Fruit fly (Drosophila melanogaster) whole organism, embryonic: ENCODE data around the gene CG5180.

ENCODE experiments used
- CG11695 ChIP-seq: fragments of 200-800 bp; sonication (Bioruptor generic); IDR thresholded peaks from 3 replicates; pipeline ENCODE4 v1.3.6; 2022; ENCODE audit warnings: missing biosample characterization, missing genetic modification characterization
- CG12299 ChIP-seq: fragments of 200-800 bp; sonication (Bioruptor generic); optimal IDR thresholded peaks from 2 replicates; lab custom pipeline; 2018; ENCODE audit warnings: missing biosample characterization, mild to moderate bottlenecking, missing genetic modification characterization
- CG12769 ChIP-seq: fragments of 200-800 bp; sonication (Bioruptor generic); optimal IDR thresholded peaks from 2 replicates; lab custom pipeline; 2019; ENCODE audit warnings: missing biosample characterization, mild to moderate bottlenecking, missing genetic modification characterization, moderate library complexity
- CG12942 ChIP-seq: fragments of 200-800 bp; sonication (Bioruptor generic); optimal IDR thresholded peaks from 3 replicates; lab custom pipeline; 2016; ENCODE audit warnings: missing biosample characterization, missing genetic modification characterization
- CG16813 ChIP-seq: fragments of 200-800 bp; sonication (Bioruptor generic); IDR thresholded peaks from 3 replicates; pipeline ENCODE4 v1.3.6; 2022; ENCODE audit warnings: missing biosample characterization, missing genetic modification characterization; ENCODE audit not compliant: partially characterized antibody
- CG17802 ChIP-seq: fragments of 200-800 bp; sonication (Bioruptor generic); optimal IDR thresholded peaks from 2 replicates; lab custom pipeline; 2018; ENCODE audit warnings: missing biosample characterization, mild to moderate bottlenecking, missing genetic modification characterization, moderate library complexity
- CG3281 ChIP-seq: fragments of 200-800 bp; sonication (Bioruptor generic); optimal IDR thresholded peaks from 3 replicates; lab custom pipeline; 2017; ENCODE audit warnings: missing biosample characterization, mild to moderate bottlenecking, missing genetic modification characterization
- CG7786 ChIP-seq: fragments of 200-800 bp; sonication (Bioruptor generic); optimal IDR thresholded peaks from 2 replicates; lab custom pipeline; 2016; ENCODE audit warnings: missing biosample characterization, missing genetic modification characterization
- CG9797 ChIP-seq: fragments of 200-800 bp; sonication (Bioruptor generic); optimal IDR thresholded peaks from 3 replicates; lab custom pipeline; 2018; ENCODE audit warnings: missing biosample characterization, mild to moderate bottlenecking, missing genetic modification characterization
- Camta ChIP-seq: fragments of 200-800 bp; sonication (Bioruptor generic); optimal IDR thresholded peaks from 2 replicates; lab custom pipeline; 2016; ENCODE audit warnings: missing biosample characterization, missing genetic modification characterization
- CkIIα-i1 ChIP-seq: fragments of 200-800 bp; sonication (Bioruptor generic); IDR thresholded peaks from 2 replicates; pipeline ENCODE4 v1.3.6; 2022; ENCODE audit warnings: missing biosample characterization, missing genetic modification characterization
- Deaf1 ChIP-seq: fragments of 200-800 bp; optimal IDR thresholded peaks from 3 replicates; lab custom pipeline; 2019; ENCODE audit warnings: missing biosample characterization, mild to moderate bottlenecking, missing genetic modification characterization, moderate library complexity
- Fer2 ChIP-seq: fragments of 200-800 bp; sonication (Bioruptor generic); optimal IDR thresholded peaks from 2 replicates; lab custom pipeline; 2018; ENCODE audit warnings: missing biosample characterization, mild to moderate bottlenecking, missing genetic modification characterization, moderate library complexity
- Fer3 ChIP-seq: fragments of 200-800 bp; sonication (Bioruptor generic); optimal IDR thresholded peaks from 2 replicates; lab custom pipeline; 2018; ENCODE audit warnings: missing biosample characterization, mild to moderate bottlenecking, missing genetic modification characterization, moderate library complexity
- HLH4C ChIP-seq: fragments of 200-800 bp; sonication (Bioruptor generic); IDR thresholded peaks from 3 replicates; pipeline ENCODE4 v1.3.6; 2022; ENCODE audit warnings: missing biosample characterization, missing genetic modification characterization; ENCODE audit not compliant: partially characterized antibody
- Hr39 ChIP-seq: fragments of >200 bp; optimal IDR thresholded peaks from 2 replicates; lab custom pipeline; 2017
- Hr78 ChIP-seq, 2 experiments: fragments of 200-800 bp in 1 of 2; fragments of >200 bp in 1 of 2; sonication (Bioruptor generic) in 1 of 2; optimal IDR thresholded peaks; 2 replicates each; lab custom pipeline; 2017 to 2019; ENCODE audit warnings: missing biosample characterization in 2 of 2, missing genetic modification characterization in 2 of 2, mild to moderate bottlenecking in 1 of 2, moderate library complexity in 1 of 2
- Lhr ChIP-seq: fragments of 200-800 bp; sonication (Bioruptor generic); optimal IDR thresholded peaks from 3 replicates; lab custom pipeline; 2017; ENCODE audit warnings: mild to moderate bottlenecking, missing biosample characterization, missing genetic modification reagents, missing genetic modification characterization
- Optix ChIP-seq: fragments of 200-800 bp; sonication (Bioruptor generic); IDR thresholded peaks from 3 replicates; pipeline ENCODE4 v1.3.6; 2022; ENCODE audit warnings: missing biosample characterization, missing genetic modification characterization
- Rfx ChIP-seq: fragments of 200-800 bp; sonication (Bioruptor generic); IDR thresholded peaks from 2 replicates; pipeline ENCODE4 v1.3.6; 2022; ENCODE audit warnings: missing biosample characterization, missing genetic modification characterization
- Sry-β ChIP-seq: fragments of 200-800 bp; sonication (Bioruptor generic); optimal IDR thresholded peaks from 2 replicates; lab custom pipeline; 2018; ENCODE audit warnings: missing biosample characterization, mild to moderate bottlenecking, missing genetic modification characterization, moderate library complexity
- ab ChIP-seq: fragments of 200-800 bp; sonication (Bioruptor generic); optimal IDR thresholded peaks from 2 replicates; lab custom pipeline; 2016; ENCODE audit warnings: missing biosample characterization, missing genetic modification characterization
- bcd ChIP-seq: fragments of 200-800 bp; sonication (Bioruptor generic); optimal IDR thresholded peaks from 2 replicates; lab custom pipeline; 2017; ENCODE audit warnings: missing biosample characterization, mild to moderate bottlenecking, missing genetic modification characterization
- br ChIP-seq: fragments of >200 bp; optimal IDR thresholded peaks from 2 replicates; lab custom pipeline; 2017
- chinmo ChIP-seq: fragments of 200-800 bp; sonication (Bioruptor generic); IDR thresholded peaks from 4 replicates; pipeline ENCODE4 v1.3.6; 2022; ENCODE audit warnings: missing biosample characterization, missing genetic modification characterization; ENCODE audit not compliant: partially characterized antibody
- crol ChIP-seq: fragments of 200-800 bp; sonication (Bioruptor generic); IDR thresholded peaks from 2 replicates; pipeline ENCODE4 v1.3.6; 2022; ENCODE audit warnings: missing biosample characterization, missing genetic modification characterization
- crp ChIP-seq, 2 experiments: fragments of 200-800 bp; sonication (Bioruptor generic); optimal IDR thresholded peaks; 2 replicates in 1 of 2; 3 replicates in 1 of 2; lab custom pipeline; 2017; ENCODE audit warnings: missing biosample characterization in 2 of 2, missing genetic modification characterization in 2 of 2, mild to moderate bottlenecking in 1 of 2, moderate library complexity in 1 of 2
- da ChIP-seq: fragments of 200-800 bp; sonication (Bioruptor generic); optimal IDR thresholded peaks from 2 replicates; lab custom pipeline; 2016; ENCODE audit warnings: missing biosample characterization, missing genetic modification characterization
- dan ChIP-seq: fragments of 200-800 bp; sonication (Bioruptor generic); IDR thresholded peaks from 2 replicates; pipeline ENCODE4 v1.3.6; 2022; ENCODE audit warnings: missing biosample characterization, missing genetic modification characterization
- dimm ChIP-seq: fragments of 200-800 bp; sonication (Bioruptor generic); IDR thresholded peaks from 2 replicates; pipeline ENCODE4 v1.3.6; 2022; ENCODE audit warnings: missing biosample characterization, missing genetic modification characterization
- ftz-f1 ChIP-seq: fragments of 200-800 bp; sonication (Bioruptor generic); optimal IDR thresholded peaks from 2 replicates; lab custom pipeline; 2016; ENCODE audit warnings: missing biosample characterization, missing genetic modification characterization
- gce ChIP-seq: fragments of 200-800 bp; sonication (Bioruptor generic); IDR thresholded peaks from 3 replicates; pipeline ENCODE4 v1.3.6; 2022; ENCODE audit warnings: missing biosample characterization, missing genetic modification characterization
- gem ChIP-seq: fragments of 200-800 bp; sonication (Bioruptor generic); optimal IDR thresholded peaks from 2 replicates; lab custom pipeline; 2019; ENCODE audit warnings: missing biosample characterization, mild to moderate bottlenecking, missing genetic modification characterization, moderate library complexity
- inv ChIP-seq: fragments of 200-800 bp; sonication (Bioruptor generic); IDR thresholded peaks from 2 replicates; pipeline ENCODE4 v1.3.6; 2022; ENCODE audit warnings: missing biosample characterization, missing genetic modification characterization; ENCODE audit not compliant: partially characterized antibody
- luna ChIP-seq: fragments of 200-800 bp; sonication (Bioruptor generic); optimal IDR thresholded peaks from 2 replicates; lab custom pipeline; 2016; ENCODE audit warnings: missing biosample characterization, missing genetic modification characterization
- nerfin-1 ChIP-seq: fragments of 200-800 bp; sonication (Bioruptor generic); optimal IDR thresholded peaks from 3 replicates; lab custom pipeline; 2019; ENCODE audit warnings: missing biosample characterization, mild to moderate bottlenecking, missing genetic modification characterization, moderate library complexity
- nerfin-2 ChIP-seq: fragments of 200-800 bp; sonication (Bioruptor generic); IDR thresholded peaks from 2 replicates; pipeline ENCODE4 v1.3.6; 2022; ENCODE audit warnings: missing biosample characterization, missing genetic modification characterization; ENCODE audit not compliant: partially characterized antibody
- org-1 ChIP-seq: fragments of 200-800 bp; sonication (Bioruptor generic); optimal IDR thresholded peaks from 2 replicates; lab custom pipeline; 2017; ENCODE audit warnings: missing biosample characterization, missing genetic modification characterization
- p53 ChIP-seq: fragments of 200-800 bp; sonication (Bioruptor generic); optimal IDR thresholded peaks from 2 replicates; lab custom pipeline; 2016; ENCODE audit warnings: missing biosample characterization, missing genetic modification characterization
- pnt ChIP-seq: fragments of 200-800 bp; sonication (Bioruptor generic); optimal IDR thresholded peaks from 3 replicates; lab custom pipeline; 2016; ENCODE audit warnings: missing biosample characterization, missing genetic modification characterization
- sima ChIP-seq: fragments of 200-800 bp; sonication (Bioruptor generic); optimal IDR thresholded peaks from 2 replicates; lab custom pipeline; 2016; ENCODE audit warnings: missing biosample characterization, missing genetic modification characterization
- slbo ChIP-seq: fragments of 200-800 bp; sonication (Bioruptor generic); IDR thresholded peaks from 2 replicates; pipeline ENCODE4 v1.3.6; 2022; ENCODE audit warnings: missing biosample characterization, missing genetic modification characterization
- sna ChIP-seq: fragments of 200-800 bp; sonication (Bioruptor generic); IDR thresholded peaks from 2 replicates; pipeline ENCODE4 v1.3.6; 2022; ENCODE audit warnings: missing biosample characterization, missing genetic modification characterization; ENCODE audit not compliant: partially characterized antibody
- sob ChIP-seq: fragments of 200-800 bp; sonication (Bioruptor generic); IDR thresholded peaks from 2 replicates; pipeline ENCODE4 v1.3.6; 2022; ENCODE audit warnings: missing biosample characterization, missing genetic modification characterization
- sqz ChIP-seq: fragments of 200-800 bp; sonication (Bioruptor generic); optimal IDR thresholded peaks from 3 replicates; lab custom pipeline; 2018; ENCODE audit warnings: missing biosample characterization, mild to moderate bottlenecking, missing genetic modification characterization
- sug ChIP-seq: fragments of 200-800 bp; optimal IDR thresholded peaks from 2 replicates; lab custom pipeline; 2019; ENCODE audit warnings: missing biosample characterization, mild to moderate bottlenecking, missing genetic modification characterization, moderate library complexity
- toy ChIP-seq: fragments of 200-800 bp; sonication (Bioruptor generic); IDR thresholded peaks from 2 replicates; pipeline ENCODE4 v1.3.6; 2022; ENCODE audit warnings: missing biosample characterization, missing genetic modification characterization
- zfh1 ChIP-seq: fragments of 200-800 bp; sonication (Bioruptor generic); IDR thresholded peaks from 3 replicates; pipeline ENCODE4 v1.3.6; 2022; ENCODE audit warnings: missing biosample characterization, missing genetic modification characterization

The CG5180 gene

DNA sequence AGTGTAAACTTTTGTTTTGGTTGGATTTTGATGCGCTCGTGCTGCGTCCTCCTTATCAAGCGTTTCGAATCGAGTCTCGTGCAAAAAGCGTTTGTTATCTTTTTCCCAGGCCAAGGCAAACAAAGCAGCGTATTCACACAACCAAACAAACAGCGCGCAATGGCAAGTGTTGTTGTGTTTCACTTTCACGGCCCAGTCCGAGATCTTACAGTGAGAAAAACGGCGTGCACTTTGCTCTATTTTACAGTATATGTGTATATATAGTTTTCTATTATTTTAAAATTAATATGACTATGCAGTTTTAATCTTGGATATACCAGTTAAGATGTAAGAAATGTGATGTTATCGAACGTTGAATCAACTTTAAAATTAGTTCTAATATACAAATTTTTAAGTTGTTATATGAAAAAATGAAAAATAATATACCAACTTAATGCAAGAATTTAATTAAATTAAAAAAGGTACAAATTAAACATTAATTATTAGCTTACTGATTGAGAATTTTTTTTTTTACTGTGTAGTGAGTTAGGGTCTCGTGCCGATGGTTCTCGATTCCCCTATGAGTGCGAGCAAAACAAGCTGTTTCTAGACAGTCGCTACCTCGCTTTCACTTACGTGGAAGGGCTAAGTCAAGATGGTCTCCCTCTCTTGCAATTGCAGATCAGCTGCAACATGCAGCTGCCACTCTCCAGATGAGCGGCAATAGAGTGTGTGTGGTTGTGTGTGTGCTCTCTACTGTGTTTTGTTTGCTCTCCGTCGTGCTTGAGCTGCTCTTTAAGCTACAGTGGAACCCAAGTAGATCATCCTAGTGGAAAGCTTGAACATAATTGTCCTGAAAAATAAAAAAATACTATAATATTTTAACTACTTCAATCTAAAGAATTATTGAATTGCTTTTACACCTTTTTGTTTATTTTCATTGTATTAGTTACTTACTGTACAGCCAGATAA lies 36.7 kb downstream of the CG5180 start (continued):
- TF ChIP-seq HLH4C (GFP tag; lab: Robert Waterston, UW), result no peak
- TF ChIP-seq Deaf1 (tag; lab: Kevin White, UChicago), result peak; percentile 75
- no peak for TF ChIP-seq CkIIα-i1 (GFP tag; lab: Robert Waterston, UW)
- TF ChIP-seq CG12769 (tag; lab: Kevin White, UChicago), result peak; percentile 9
- TF ChIP-seq Rfx, result peak; percentile 49
- TF ChIP-seq Fer2 (tag; lab: Kevin White, UChicago), result peak; percentile 58
- no peak for TF ChIP-seq dimm (GFP tag; lab: Robert Waterston, UW)
- peak; percentile 88 for TF ChIP-seq bcd (GFP tag; lab: Kevin White, UChicago)
- peak; percentile 3 for TF ChIP-seq pnt
- TF ChIP-seq CG11695 (GFP tag; lab: Robert Waterston, UW), result peak; percentile 93
- peak; percentile 62 for TF ChIP-seq CG12942 (GFP tag; lab: Kevin White, UChicago)
- TF ChIP-seq sqz, result peak; percentile 91
- TF ChIP-seq gce, result peak; percentile 74
- TF ChIP-seq CG3281 (GFP tag; lab: Kevin White, UChicago), result peak; percentile 79
- TF ChIP-seq da (GFP tag; lab: Kevin White, UChicago), result peak; percentile 47
- no peak for TF ChIP-seq dan
- peak; percentile 29 for TF ChIP-seq Sry-β (GFP tag; lab: Kevin White, UChicago)
- TF ChIP-seq inv, result no peak
- peak in 1 of 2 experiments; percentile 82 for TF ChIP-seq Hr78 (GFP tag; optimal IDR thresholded peaks at IDR 0.05; lab: Kevin White, UChicago)
- TF ChIP-seq sna (GFP tag; lab: Robert Waterston, UW), result no peak
- no peak for TF ChIP-seq nerfin-2
- TF ChIP-seq Camta (GFP tag; lab: Kevin White, UChicago), result no peak
- TF ChIP-seq ftz-f1 (GFP tag; lab: Kevin White, UChicago), result no peak
- no peak for TF ChIP-seq crol
- peak in 1 of 2 experiments; percentile 35 for TF ChIP-seq crp (GFP tag; optimal IDR thresholded peaks at IDR 0.05; lab: Kevin White, UChicago)
- TF ChIP-seq org-1 (GFP tag; lab: Kevin White, UChicago), result peak; percentile 86
- TF ChIP-seq br (lab: Kevin White, UChicago), result no peak
- TF ChIP-seq CG17802 (tag; lab: Kevin White, UChicago), result peak; percentile 47
- TF ChIP-seq sob, result peak; percentile 33; the same call in 1 of the 2 replicates
- TF ChIP-seq luna, result no peak
- TF ChIP-seq gem (tag; lab: Kevin White, UChicago), result peak; percentile 98
- no peak for TF ChIP-seq p53
- no peak for TF ChIP-seq Hr39 (lab: Kevin White, UChicago)
- peak; percentile 62 for TF ChIP-seq Lhr
- TF ChIP-seq Fer3, result peak; percentile 81
- TF ChIP-seq slbo, result peak; percentile 76
- TF ChIP-seq nerfin-1, result peak; percentile 93
- peak; percentile 55; the same call in 1 of the 2 replicates for TF ChIP-seq toy
- no peak for TF ChIP-seq CG7786 (GFP tag; lab: Kevin White, UChicago)
- TF ChIP-seq CG9797, result no peak
- TF ChIP-seq sima, result no peak
- TF ChIP-seq ab, result no peak
- no peak for TF ChIP-seq CG16813 (GFP tag; lab: Robert Waterston, UW)
- TF ChIP-seq chinmo (GFP tag; lab: Robert Waterston, UW), result no peak
- peak; percentile 52 for TF ChIP-seq sug (tag; lab: Kevin White, UChicago)
- TF ChIP-seq zfh1 (GFP tag; lab: Robert Waterston, UW), result peak; percentile 80
- peak; percentile 92 for TF ChIP-seq CG12299 (tag; lab: Kevin White, UChicago)
- peak; percentile 52; the same call in 1 of the 3 replicates for TF ChIP-seq Optix (GFP tag; lab: Robert Waterston, UW)
